Fruit fly (Drosophila melanogaster) whole organism, embryonic: ENCODE measurements around the gene tth.

Source experiments
- CG10565 ChIP-seq: fragments of 200-800 bp; sonication (Bioruptor generic); optimal IDR thresholded peaks from 3 replicates; lab custom pipeline; 2016; ENCODE audit warnings: missing biosample characterization, mild to moderate bottlenecking, missing genetic modification characterization
- CG11696 ChIP-seq: fragments of 200-800 bp; sonication (Bioruptor generic); IDR thresholded peaks from 2 replicates; pipeline ENCODE4 v1.3.6; 2022; ENCODE audit warnings: missing biosample characterization, missing genetic modification characterization
- CG12744 ChIP-seq: fragments of 200-800 bp; sonication (Bioruptor generic); optimal IDR thresholded peaks from 2 replicates; lab custom pipeline; 2016; ENCODE audit warnings: missing biosample characterization, missing genetic modification characterization
- CG12769 ChIP-seq: fragments of 200-800 bp; sonication (Bioruptor generic); optimal IDR thresholded peaks from 2 replicates; lab custom pipeline; 2019; ENCODE audit warnings: missing biosample characterization, mild to moderate bottlenecking, missing genetic modification characterization, moderate library complexity
- CG13775 ChIP-seq: fragments of 200-800 bp; sonication (Bioruptor generic); optimal IDR thresholded peaks from 3 replicates; lab custom pipeline; 2017; ENCODE audit warnings: missing biosample characterization, mild to moderate bottlenecking, missing genetic modification characterization
- CG14050 ChIP-seq: fragments of 200-800 bp; sonication (Bioruptor generic); IDR thresholded peaks from 3 replicates; pipeline ENCODE4 v1.3.6; 2022; ENCODE audit warnings: missing biosample characterization, missing genetic modification characterization
- CG14965 ChIP-seq: fragments of 200-800 bp; sonication (Bioruptor generic); optimal IDR thresholded peaks from 2 replicates; lab custom pipeline; 2016; ENCODE audit warnings: missing biosample characterization, missing genetic modification characterization, borderline replicate concordance
- CG15011 ChIP-seq: fragments of 200-800 bp; sonication (Bioruptor generic); optimal IDR thresholded peaks from 3 replicates; lab custom pipeline; 2018; ENCODE audit warnings: missing biosample characterization, mild to moderate bottlenecking, missing genetic modification characterization
- CG15269 ChIP-seq: fragments of 200-800 bp; sonication (Bioruptor generic); optimal IDR thresholded peaks from 2 replicates; lab custom pipeline; 2018; ENCODE audit warnings: missing biosample characterization, mild to moderate bottlenecking, missing genetic modification characterization, moderate library complexity
- CG17186 ChIP-seq: fragments of 200-800 bp; sonication (Bioruptor generic); optimal IDR thresholded peaks from 3 replicates; lab custom pipeline; 2017; ENCODE audit warnings: missing biosample characterization, missing genetic modification reagents, missing genetic modification characterization
- CG18619 ChIP-seq: fragments of 200-800 bp; sonication (Bioruptor generic); optimal IDR thresholded peaks from 3 replicates; lab custom pipeline; 2017; ENCODE audit warnings: missing biosample characterization, mild to moderate bottlenecking, missing genetic modification characterization
- CG18764 ChIP-seq: fragments of 200-800 bp; sonication (Bioruptor generic); optimal IDR thresholded peaks from 3 replicates; lab custom pipeline; 2016; ENCODE audit warnings: missing biosample characterization, missing genetic modification characterization
- CG2116 ChIP-seq: fragments of 200-800 bp; sonication (Bioruptor generic); optimal IDR thresholded peaks from 3 replicates; lab custom pipeline; 2018; ENCODE audit warnings: missing biosample characterization, mild to moderate bottlenecking, missing genetic modification characterization
- CG4424 ChIP-seq: fragments of 200-800 bp; sonication (Bioruptor generic); optimal IDR thresholded peaks from 3 replicates; lab custom pipeline; 2016; ENCODE audit warnings: missing biosample characterization, missing genetic modification characterization
- CG7786 ChIP-seq: fragments of 200-800 bp; sonication (Bioruptor generic); optimal IDR thresholded peaks from 2 replicates; lab custom pipeline; 2016; ENCODE audit warnings: missing biosample characterization, missing genetic modification characterization
- CG8290 ChIP-seq, 3 experiments: fragments of 200-800 bp; sonication (Bioruptor generic); optimal IDR thresholded peaks; 2 replicates each; lab custom pipeline; 2016 to 2019; ENCODE audit warnings: missing biosample characterization in 3 of 3, missing genetic modification characterization in 3 of 3, mild to moderate bottlenecking in 2 of 3, moderate library complexity in 1 of 3
- CG8944 ChIP-seq: fragments of 200-800 bp; sonication (Bioruptor generic); optimal IDR thresholded peaks from 3 replicates; lab custom pipeline; 2016; ENCODE audit warnings: missing biosample characterization, missing genetic modification characterization
- CG9215 ChIP-seq: fragments of 200-800 bp; sonication (Bioruptor generic); IDR thresholded peaks from 2 replicates; pipeline ENCODE4 v1.3.6; 2022; ENCODE audit warnings: missing biosample characterization, missing genetic modification characterization
- CG9609 ChIP-seq: fragments of 200-800 bp; sonication (Bioruptor generic); optimal IDR thresholded peaks from 3 replicates; lab custom pipeline; 2016; ENCODE audit warnings: missing biosample characterization, missing genetic modification characterization
- Dek ChIP-seq: fragments of 200-800 bp; sonication (Bioruptor generic); optimal IDR thresholded peaks from 3 replicates; lab custom pipeline; 2019; ENCODE audit warnings: missing biosample characterization, mild to moderate bottlenecking, missing genetic modification characterization, moderate library complexity
- HLH3B ChIP-seq: fragments of 200-800 bp; sonication (Bioruptor generic); IDR thresholded peaks from 2 replicates; pipeline ENCODE4 v1.3.6; 2022; ENCODE audit warnings: missing biosample characterization, missing genetic modification characterization
- Hand ChIP-seq: fragments of 200-800 bp; sonication (Bioruptor generic); optimal IDR thresholded peaks from 2 replicates; lab custom pipeline; 2017; ENCODE audit warnings: mild to moderate bottlenecking, missing biosample characterization, missing genetic modification reagents, missing genetic modification characterization
- MBD-R2 ChIP-seq: fragments of 200-800 bp; sonication (Bioruptor generic); IDR thresholded peaks from 2 replicates; pipeline ENCODE4 v1.3.6; 2022; ENCODE audit warnings: missing biosample characterization, missing genetic modification characterization
- MTF-1 ChIP-seq: fragments of 200-800 bp; sonication (Bioruptor generic); optimal IDR thresholded peaks from 2 replicates; lab custom pipeline; 2018; ENCODE audit warnings: missing biosample characterization, mild to moderate bottlenecking, missing genetic modification characterization, borderline replicate concordance
- NC2α ChIP-seq: fragments of 200-800 bp; sonication (Bioruptor generic); optimal IDR thresholded peaks from 2 replicates; lab custom pipeline; 2016; ENCODE audit warnings: missing biosample characterization, missing genetic modification characterization
- NfI ChIP-seq: fragments of 200-800 bp; sonication (Bioruptor generic); optimal IDR thresholded peaks from 3 replicates; lab custom pipeline; 2018; ENCODE audit warnings: missing biosample characterization, mild to moderate bottlenecking, missing genetic modification characterization, moderate library complexity
- Xbp1 ChIP-seq: fragments of 200-800 bp; sonication (Bioruptor generic); optimal IDR thresholded peaks from 3 replicates; lab custom pipeline; 2016; ENCODE audit warnings: missing biosample characterization, mild to moderate bottlenecking, missing genetic modification characterization
- btn ChIP-seq: fragments of 200-800 bp; sonication (Bioruptor generic); optimal IDR thresholded peaks from 2 replicates; lab custom pipeline; 2016; ENCODE audit warnings: missing biosample characterization, missing genetic modification characterization
- cato ChIP-seq: fragments of 200-800 bp; sonication (Bioruptor generic); optimal IDR thresholded peaks from 2 replicates; lab custom pipeline; 2016; ENCODE audit warnings: missing biosample characterization, missing genetic modification characterization, borderline replicate concordance
- crp ChIP-seq, 2 experiments: fragments of 200-800 bp; sonication (Bioruptor generic); optimal IDR thresholded peaks; 2 replicates in 1 of 2; 3 replicates in 1 of 2; lab custom pipeline; 2017; ENCODE audit warnings: missing biosample characterization in 2 of 2, missing genetic modification characterization in 2 of 2, mild to moderate bottlenecking in 1 of 2, moderate library complexity in 1 of 2
- da ChIP-seq: fragments of 200-800 bp; sonication (Bioruptor generic); optimal IDR thresholded peaks from 2 replicates; lab custom pipeline; 2016; ENCODE audit warnings: missing biosample characterization, missing genetic modification characterization
- disco-r ChIP-seq: fragments of 200-800 bp; sonication (Bioruptor generic); optimal IDR thresholded peaks from 2 replicates; lab custom pipeline; 2016; ENCODE audit warnings: missing biosample characterization, missing genetic modification characterization
- esg ChIP-seq: fragments of 200-800 bp; sonication (Bioruptor generic); conservative IDR thresholded peaks from 2 replicates; pipeline ENCODE4 v1.3.6; 2022; ENCODE audit warnings: missing biosample characterization, missing genetic modification characterization
- ewg ChIP-seq: fragments of 200-800 bp; sonication (Bioruptor generic); optimal IDR thresholded peaks from 3 replicates; lab custom pipeline; 2017; ENCODE audit warnings: mild to moderate bottlenecking, missing biosample characterization, missing genetic modification reagents, missing genetic modification characterization
- gcm ChIP-seq: fragments of 200-800 bp; sonication (Bioruptor generic); optimal IDR thresholded peaks from 2 replicates; lab custom pipeline; 2019; ENCODE audit warnings: missing biosample characterization, mild to moderate bottlenecking, missing genetic modification characterization, moderate library complexity
- gem ChIP-seq: fragments of 200-800 bp; sonication (Bioruptor generic); optimal IDR thresholded peaks from 2 replicates; lab custom pipeline; 2019; ENCODE audit warnings: missing biosample characterization, mild to moderate bottlenecking, missing genetic modification characterization, moderate library complexity
- hkb ChIP-seq, 2 experiments: fragments of 200-800 bp in 1 of 2; fragments of >200 bp in 1 of 2; sonication (Bioruptor generic) in 1 of 2; IDR thresholded peaks in 1 of 2; optimal IDR thresholded peaks in 1 of 2; 2 replicates each; pipeline versions ENCODE4 v1.3.6 to Lab custom; 2017 to 2022; ENCODE audit warnings: missing biosample characterization in 1 of 2, missing genetic modification characterization in 1 of 2
- insv ChIP-seq, 2 experiments: fragments of 200-800 bp; sonication (Bioruptor generic); optimal IDR thresholded peaks; 3 replicates each; lab custom pipeline; 2016 to 2018; ENCODE audit warnings: missing biosample characterization in 2 of 2, missing genetic modification characterization in 2 of 2
- inv ChIP-seq: fragments of 200-800 bp; sonication (Bioruptor generic); IDR thresholded peaks from 2 replicates; pipeline ENCODE4 v1.3.6; 2022; ENCODE audit warnings: missing biosample characterization, missing genetic modification characterization; ENCODE audit not compliant: partially characterized antibody
- klu ChIP-seq: fragments of 200-800 bp; sonication (Bioruptor generic); IDR thresholded peaks from 2 replicates; pipeline ENCODE4 v1.3.6; 2022; ENCODE audit warnings: missing biosample characterization, missing genetic modification characterization
- knrl ChIP-seq: fragments of 200-800 bp; sonication (Bioruptor generic); IDR thresholded peaks from 3 replicates; pipeline ENCODE4 v1.3.6; 2022; ENCODE audit warnings: missing biosample characterization, missing genetic modification characterization; ENCODE audit not compliant: partially characterized antibody
- peb ChIP-seq: fragments of 200-800 bp; sonication (Bioruptor generic); IDR thresholded peaks from 2 replicates; pipeline ENCODE4 v1.3.6; 2022; ENCODE audit warnings: missing biosample characterization, missing genetic modification characterization
- pita ChIP-seq: fragments of 200-800 bp; sonication (Bioruptor generic); optimal IDR thresholded peaks from 2 replicates; lab custom pipeline; 2017; ENCODE audit warnings: missing biosample characterization, mild to moderate bottlenecking, missing genetic modification characterization
- pum ChIP-seq: fragments of 200-800 bp; sonication (Bioruptor generic); optimal IDR thresholded peaks from 2 replicates; lab custom pipeline; 2016; ENCODE audit warnings: missing biosample characterization, missing genetic modification characterization
- so ChIP-seq: fragments of 200-800 bp; sonication (Bioruptor generic); IDR thresholded peaks from 3 replicates; pipeline ENCODE4 v1.3.6; 2022; ENCODE audit warnings: missing biosample characterization, missing genetic modification characterization
- tna ChIP-seq: fragments of 200-800 bp; sonication (Bioruptor generic); IDR thresholded peaks from 2 replicates; pipeline ENCODE4 v1.3.6; 2022; ENCODE audit warnings: missing biosample characterization, missing genetic modification characterization; ENCODE audit not compliant: partially characterized antibody
- usp ChIP-seq: fragments of >200 bp; optimal IDR thresholded peaks from 2 replicates; lab custom pipeline; 2017; ENCODE audit warnings: missing biosample characterization, missing genetic modification characterization
- zf30C ChIP-seq: fragments of 200-800 bp; sonication (Bioruptor generic); optimal IDR thresholded peaks from 3 replicates; lab custom pipeline; 2018; ENCODE audit warnings: missing biosample characterization, mild to moderate bottlenecking, missing genetic modification characterization

The tth gene

DNA sequence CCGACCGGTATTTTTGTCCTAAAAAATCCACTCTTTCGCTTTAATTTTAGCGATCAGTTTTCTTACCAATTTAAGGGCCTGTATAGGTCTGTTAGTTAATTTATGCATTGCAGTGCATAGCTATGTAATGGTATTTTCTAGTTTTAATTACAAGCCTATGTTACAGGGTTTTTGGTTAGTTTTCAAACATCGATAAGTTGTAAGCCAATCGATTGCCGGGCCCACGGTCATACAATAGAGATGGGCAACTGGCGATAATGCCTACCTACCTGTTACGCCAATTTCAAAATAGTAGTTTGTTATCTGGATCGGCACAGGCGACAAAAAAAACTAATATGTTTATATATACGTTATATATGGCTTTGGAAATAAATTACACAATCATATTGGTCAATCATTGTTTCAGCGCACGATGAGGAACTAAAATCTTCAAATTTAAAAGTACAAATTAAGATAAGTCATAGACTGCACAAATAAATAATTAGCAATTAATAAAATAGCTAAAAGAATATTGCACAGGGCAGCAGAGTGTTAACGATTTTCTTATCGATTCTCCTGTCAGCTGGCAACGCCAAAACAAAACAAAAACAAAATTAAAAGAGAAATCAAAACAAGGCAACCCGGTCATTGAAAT, at the start of gene tth, which contains the start of gene Tango2 (continued):
- TF ChIP-seq klu (peak; percentile 36; the same call in 1 of the 2 replicates), so (GFP tag; lab: Robert Waterston, UW) (peak; percentile 47; the same call in 1 of the 3 replicates), CG18764 (GFP tag; lab: Kevin White, UChicago) (peak; percentile 31), CG8944 (GFP tag; lab: Kevin White, UChicago) (peak; percentile 52), CG14050 (peak; percentile 67), CG10565 (no peak), gem (tag; lab: Kevin White, UChicago) (peak; percentile 88), usp (no peak), Dek (tag; lab: Kevin White, UChicago) (peak; percentile 72), knrl (GFP tag; lab: Robert Waterston, UW) (peak; percentile 69), tna (GFP tag; lab: Robert Waterston, UW) (no peak), CG7786 (GFP tag; lab: Kevin White, UChicago) (peak; percentile 59), CG14965 (GFP tag; lab: Kevin White, UChicago) (no peak), Hand (GFP tag; lab: Kevin White, UChicago) (no peak), CG9215 (GFP tag; lab: Robert Waterston, UW) (peak; percentile 57), CG2116 (peak; percentile 63), CG4424 (GFP tag; lab: Kevin White, UChicago) (peak; percentile 47), ewg (GFP tag; lab: Kevin White, UChicago) (peak; percentile 45), crp (GFP tag; optimal IDR thresholded peaks at IDR 0.05; lab: Kevin White, UChicago) (peak in 1 of 2 experiments; percentile 38), CG9609 (GFP tag; lab: Kevin White, UChicago) (peak; percentile 49), zf30C (GFP tag; lab: Kevin White, UChicago) (no peak), insv (GFP tag; optimal IDR thresholded peaks at IDR 0.05; lab: Kevin White, UChicago) (peak in 1 of 2 experiments; percentile 9), pita (GFP tag; lab: Kevin White, UChicago) (no peak), cato (GFP tag; lab: Kevin White, UChicago) (peak; percentile 8), pum (GFP tag; lab: Kevin White, UChicago) (peak; percentile 65), gcm (peak; percentile 59), MBD-R2 (GFP tag; lab: Robert Waterston, UW) (peak; percentile 34; the same call in 1 of the 2 replicates), CG13775 (GFP tag; lab: Kevin White, UChicago) (peak; percentile 75), CG17186 (GFP tag; lab: Kevin White, UChicago) (no peak), CG12744 (GFP tag; lab: Kevin White, UChicago) (peak; percentile 45), HLH3B (GFP tag; lab: Robert Waterston, UW) (peak; percentile 46; the same call in 1 of the 2 replicates), NfI (GFP tag; lab: Kevin White, UChicago) (peak; percentile 80), inv (GFP tag; lab: Robert Waterston, UW) (peak; percentile 50; the same call in 1 of the 2 replicates), MTF-1 (GFP tag; lab: Kevin White, UChicago) (no peak), CG8290 (GFP tag; optimal IDR thresholded peaks at IDR 0.05; lab: Kevin White, UChicago) (peak; percentile 5), CG8290 (tag; optimal IDR thresholded peaks at IDR 0.05; lab: Kevin White, UChicago) (no peak), esg (peak; percentile 75), CG15269 (tag; lab: Kevin White, UChicago) (no peak), CG15011 (no peak), NC2α (GFP tag; lab: Kevin White, UChicago) (peak; percentile 35), CG11696 (GFP tag; lab: Robert Waterston, UW) (no peak), CG12769 (tag; lab: Kevin White, UChicago) (peak; percentile 74), Xbp1 (GFP tag; lab: Kevin White, UChicago) (peak; percentile 81), peb (GFP tag; lab: Robert Waterston, UW) (no peak), hkb (optimal IDR thresholded peaks at IDR 0.05; lab: Kevin White, UChicago) (peak; percentile 62), hkb (GFP tag; IDR thresholded peaks at IDR 0.05; lab: Robert Waterston, UW) (peak; percentile 67), disco-r (no peak), btn (GFP tag; lab: Kevin White, UChicago) (no peak), CG18619 (GFP tag; lab: Kevin White, UChicago) (peak; percentile 60), da (GFP tag; lab: Kevin White, UChicago) (no peak)
